Fruit fly (Drosophila melanogaster): ENCODE results near the gene CG43618.

The CG43618 gene

dm6 chr3R:8032923-8033478, 16.0 kb upstream of the CG43618 start, which contains the start of the genes CG11035 and unc-45:
Gene CG11035 (minus strand): TSS chr3R:8033009.
Gene unc-45 (plus strand): TSS chr3R:8033301.
- TF ChIP-seq fru (GFP tag; optimal IDR thresholded peaks at IDR 0.05) (peak; percentile 37), Abd-B (GFP tag; optimal IDR thresholded peaks at IDR 0.05) (no peak), brk (GFP tag; optimal IDR thresholded peaks at IDR 0.05) (peak; percentile 13), Rel (GFP tag; optimal IDR thresholded peaks at IDR 0.05) (no peak), Rel (tag; optimal IDR thresholded peaks at IDR 0.05) (peak; percentile 23), CrebA (GFP tag; optimal IDR thresholded peaks at IDR 0.05; ENCODE audit: borderline replicate concordance) (no peak), usp (GFP tag; optimal IDR thresholded peaks at IDR 0.05) (no peak), CG9705 (GFP tag; optimal IDR thresholded peaks at IDR 0.05) (peak; percentile 8), dsf (GFP tag; optimal IDR thresholded peaks at IDR 0.05; ENCODE audit: borderline replicate concordance) (peak; percentile 10), Hr83 (GFP tag; optimal IDR thresholded peaks at IDR 0.05; ENCODE audit: poor library complexity, severe bottlenecking) (no peak), h (GFP tag; optimal IDR thresholded peaks at IDR 0.05) (peak; percentile 54), ey (GFP tag; optimal IDR thresholded peaks at IDR 0.05) (no peak), GATAd (GFP tag; optimal IDR thresholded peaks at IDR 0.05) (no peak), psq (GFP tag; optimal IDR thresholded peaks at IDR 0.05) (no peak), CG32264 (GFP tag; optimal IDR thresholded peaks at IDR 0.05) (no peak), jim (GFP tag; optimal IDR thresholded peaks at IDR 0.05) (no peak), Myc (optimal IDR thresholded peaks at IDR 0.05) (peak; percentile 55), rgr (GFP tag; optimal IDR thresholded peaks at IDR 0.05) (peak; percentile 17), dmrt93B (GFP tag; optimal IDR thresholded peaks at IDR 0.05) (no peak), br (GFP tag; optimal IDR thresholded peaks at IDR 0.05) (no peak), foxo (GFP tag; optimal IDR thresholded peaks at IDR 0.05) (peak in 1 of 2 experiments; percentile 48), N (GFP tag; optimal IDR thresholded peaks at IDR 0.05) (no peak), Mio (GFP tag; optimal IDR thresholded peaks at IDR 0.05) (no peak), pan (optimal IDR thresholded peaks at IDR 0.05) (no peak), woc (GFP tag; optimal IDR thresholded peaks at IDR 0.05) (peak; percentile 83), Dfd (GFP tag; optimal IDR thresholded peaks at IDR 0.05) (no peak), OdsH (GFP tag; optimal IDR thresholded peaks at IDR 0.05) (no peak), Hnf4 (GFP tag; optimal IDR thresholded peaks at IDR 0.05) (peak; percentile 66), HLH106 (tag; optimal IDR thresholded peaks at IDR 0.05) (peak; percentile 72), sage (GFP tag; optimal IDR thresholded peaks at IDR 0.05) (peak; percentile 54), Hr78 (GFP tag; optimal IDR thresholded peaks at IDR 0.05) (no peak), Dif (GFP tag; optimal IDR thresholded peaks at IDR 0.05; ENCODE audit: partially characterized antibody) (no peak), Sp1 (GFP tag; optimal IDR thresholded peaks at IDR 0.05) (peak; percentile 50), sv (GFP tag; optimal IDR thresholded peaks at IDR 0.05) (no peak), dl (GFP tag; optimal IDR thresholded peaks at IDR 0.05; ENCODE audit: insufficient read depth in 1 of 2, partially characterized antibody in 2 of 2) (no peak), Jra (GFP tag; optimal IDR thresholded peaks at IDR 0.05) (peak; percentile 46), tai (GFP tag; optimal IDR thresholded peaks at IDR 0.05) (no peak)

- TF ChIP-seq foxo (GFP tag; optimal IDR thresholded peaks at IDR 0.05) (peak in 1 of 2 experiments; percentile 53), br (GFP tag; optimal IDR thresholded peaks at IDR 0.05) (peak; percentile 1), h (GFP tag; optimal IDR thresholded peaks at IDR 0.05) (peak; percentile 23), lola (GFP tag; optimal IDR thresholded peaks at IDR 0.05) (no peak), Abd-B (GFP tag; optimal IDR thresholded peaks at IDR 0.05) (no peak), GATAd (GFP tag; optimal IDR thresholded peaks at IDR 0.05) (no peak), rgr (GFP tag; optimal IDR thresholded peaks at IDR 0.05) (peak; percentile 48), fru (GFP tag; optimal IDR thresholded peaks at IDR 0.05) (peak; percentile 46), Hnf4 (GFP tag; optimal IDR thresholded peaks at IDR 0.05) (peak; percentile 27), Hr78 (GFP tag; optimal IDR thresholded peaks at IDR 0.05) (no peak), HLH106 (tag; optimal IDR thresholded peaks at IDR 0.05) (peak; percentile 42)
Measured at dm6 chr3R:8037896-8038295, 11.1 kb upstream of the CG43618 start.

- TF ChIP-seq dmrt93B (GFP tag; optimal IDR thresholded peaks at IDR 0.05) (no peak), pan (optimal IDR thresholded peaks at IDR 0.05) (no peak), dsf (GFP tag; optimal IDR thresholded peaks at IDR 0.05; ENCODE audit: borderline replicate concordance) (no peak), Hnf4 (GFP tag; optimal IDR thresholded peaks at IDR 0.05) (no peak), Dif (GFP tag; optimal IDR thresholded peaks at IDR 0.05; ENCODE audit: partially characterized antibody) (no peak), jim (GFP tag; optimal IDR thresholded peaks at IDR 0.05) (no peak), Hr78 (GFP tag; optimal IDR thresholded peaks at IDR 0.05) (no peak), dl (GFP tag; optimal IDR thresholded peaks at IDR 0.05; ENCODE audit: insufficient read depth in 1 of 2, partially characterized antibody in 2 of 2) (no peak), Hr83 (GFP tag; optimal IDR thresholded peaks at IDR 0.05; ENCODE audit: poor library complexity, severe bottlenecking) (no peak), HLH106 (tag; optimal IDR thresholded peaks at IDR 0.05) (no peak), psq (GFP tag; optimal IDR thresholded peaks at IDR 0.05) (no peak), rgr (GFP tag; optimal IDR thresholded peaks at IDR 0.05) (no peak), Myc (optimal IDR thresholded peaks at IDR 0.05) (no peak), Vsx2 (GFP tag; optimal IDR thresholded peaks at IDR 0.05; ENCODE audit: partially characterized antibody) (no peak), CrebA (GFP tag; optimal IDR thresholded peaks at IDR 0.05; ENCODE audit: borderline replicate concordance) (no peak), woc (GFP tag; optimal IDR thresholded peaks at IDR 0.05) (no peak), Dfd (GFP tag; optimal IDR thresholded peaks at IDR 0.05) (no peak), ey (GFP tag; optimal IDR thresholded peaks at IDR 0.05) (no peak), sv (GFP tag; optimal IDR thresholded peaks at IDR 0.05) (no peak)
Measured at dm6 chr3R:8038927-8039326, 10.0 kb upstream of the CG43618 start.

Measured in whole organism, wandering third instar larva.